Worm (Caenorhabditis elegans) whole organism, young adult: ENCODE measurements around the gene T23D5.8.
A peak's percentile ranks its signal among the peaks of the same experiment; 100 is the strongest.

Source experiments
- B0019.2 ChIP-seq: fragments of 200-800 bp; sonication (Bioruptor generic); conservative IDR thresholded peaks from 2 replicates; pipeline ENCODE4 v1.3.6; 2022; ENCODE audit warnings: missing genetic modification reagents, missing genetic modification characterization, missing compliant biosample characterization
- C06A6.2 ChIP-seq: fragments of 200-800 bp; sonication (Bioruptor generic); conservative IDR thresholded peaks from 2 replicates; pipeline ENCODE4 v1.3.6; 2022; ENCODE audit warnings: missing genetic modification characterization, missing compliant biosample characterization
- F22D6.2 ChIP-seq: sonication (generic microtip); optimal IDR thresholded peaks from 2 replicates; lab custom pipeline; 2016; ENCODE audit warnings: mild to moderate bottlenecking, missing genetic modification characterization, missing compliant biosample characterization
- F33H1.4 ChIP-seq: fragments of 200-800 bp; sonication (Bioruptor generic); IDR thresholded peaks from 2 replicates; pipeline ENCODE4 v1.3.6; 2022; ENCODE audit warnings: missing genetic modification reagents, missing genetic modification characterization, missing compliant biosample characterization
- F39B2.1 ChIP-seq: fragments of 200-800 bp; sonication (Bioruptor generic); IDR thresholded peaks from 2 replicates; pipeline ENCODE4 v1.3.6; 2022; ENCODE audit warnings: missing genetic modification reagents, missing genetic modification characterization, missing compliant biosample characterization
- F49E8.2 ChIP-seq: sonication (generic microtip); optimal IDR thresholded peaks from 3 replicates; lab custom pipeline; 2017; ENCODE audit warnings: missing genetic modification characterization, mild to moderate bottlenecking, missing compliant biosample characterization, antibody characterized with exemption, moderate library complexity; ENCODE audit not compliant: insufficient read depth
- F57A8.1 ChIP-seq: fragments of 200-800 bp; sonication (Bioruptor generic); optimal IDR thresholded peaks from 2 replicates; lab custom pipeline; 2018; ENCODE audit warnings: mild to moderate bottlenecking, missing genetic modification characterization, moderate library complexity, missing compliant biosample characterization
- Y67H2A.10 ChIP-seq: fragments of 200-800 bp; sonication (Bioruptor generic); conservative IDR thresholded peaks from 2 replicates; pipeline ENCODE4 v1.3.6; 2022; ENCODE audit warnings: missing genetic modification reagents, missing genetic modification characterization, missing compliant biosample characterization
- Y79H2A.3 ChIP-seq: fragments of 200-800 bp; sonication (Bioruptor generic); conservative IDR thresholded peaks from 2 replicates; pipeline ENCODE4 v1.3.6; 2022; ENCODE audit warnings: missing genetic modification reagents, missing genetic modification characterization, missing compliant biosample characterization
- attf-5 ChIP-seq: fragments of 200-800 bp; sonication (Bioruptor generic); optimal IDR thresholded peaks from 2 replicates; lab custom pipeline; 2018; ENCODE audit warnings: mild to moderate bottlenecking, missing genetic modification characterization, missing compliant biosample characterization
- bed-2 ChIP-seq: fragments of 200-800 bp; sonication (Bioruptor generic); IDR thresholded peaks from 2 replicates; pipeline ENCODE4 v1.3.6; 2022; ENCODE audit warnings: missing genetic modification reagents, missing genetic modification characterization, missing compliant biosample characterization
- ccch-3 ChIP-seq: fragments of 200-800 bp; sonication (Bioruptor generic); optimal IDR thresholded peaks from 2 replicates; lab custom pipeline; 2018; ENCODE audit warnings: mild to moderate bottlenecking, missing genetic modification characterization, missing compliant biosample characterization
- ceh-100 ChIP-seq: fragments of 200-800 bp; sonication (Bioruptor generic); IDR thresholded peaks from 2 replicates; pipeline ENCODE4 v1.3.6; 2022; ENCODE audit warnings: missing genetic modification reagents, missing genetic modification characterization, missing compliant biosample characterization
- ceh-27 ChIP-seq: fragments of 200-800 bp; sonication (Bioruptor generic); optimal IDR thresholded peaks from 2 replicates; lab custom pipeline; 2018; ENCODE audit warnings: mild to moderate bottlenecking, missing genetic modification characterization, moderate library complexity, missing compliant biosample characterization
- dox-1 ChIP-seq: fragments of 200-800 bp; sonication (Bioruptor generic); IDR thresholded peaks from 2 replicates; pipeline ENCODE4 v1.3.6; 2022; ENCODE audit warnings: missing genetic modification reagents, missing genetic modification characterization, missing compliant biosample characterization
- efl-1 ChIP-seq: fragments of 150-350 bp; optimal IDR thresholded peaks from 2 replicates; lab custom pipeline; 2014; ENCODE audit warnings: missing biosample characterization, missing genetic modification reagents, missing genetic modification characterization
- egl-18 ChIP-seq: fragments of 200-800 bp; sonication (Bioruptor generic); IDR thresholded peaks from 2 replicates; pipeline ENCODE4 v1.3.6; 2022; ENCODE audit warnings: missing genetic modification reagents, missing genetic modification characterization, missing compliant biosample characterization
- egrh-3 ChIP-seq: fragments of 200-800 bp; sonication (Bioruptor generic); IDR thresholded peaks from 2 replicates; pipeline ENCODE4 v1.3.6; 2022; ENCODE audit warnings: missing genetic modification reagents, missing genetic modification characterization, missing compliant biosample characterization
- ekl-4 ChIP-seq: fragments of 200-800 bp; sonication (Bioruptor generic); IDR thresholded peaks from 2 replicates; pipeline ENCODE4 v1.3.6; 2022; ENCODE audit warnings: missing genetic modification reagents, missing genetic modification characterization, missing compliant biosample characterization
- fkh-3 ChIP-seq: sonication (generic microtip); optimal IDR thresholded peaks from 2 replicates; lab custom pipeline; 2016; ENCODE audit warnings: mild to moderate bottlenecking, missing genetic modification characterization, missing compliant biosample characterization
- hlh-26 ChIP-seq: fragments of 200-800 bp; sonication (Bioruptor generic); conservative IDR thresholded peaks from 2 replicates; pipeline ENCODE4 v1.3.6; 2022; ENCODE audit warnings: missing genetic modification reagents, missing genetic modification characterization, missing compliant biosample characterization
- lag-1 ChIP-seq: fragments of 200-800 bp; sonication (Bioruptor generic); IDR thresholded peaks from 2 replicates; pipeline ENCODE4 v1.3.6; 2022; ENCODE audit warnings: missing genetic modification reagents, missing genetic modification characterization, missing compliant biosample characterization
- lin-40 ChIP-seq: sonication (generic microtip); optimal IDR thresholded peaks from 2 replicates; lab custom pipeline; 2016; ENCODE audit warnings: missing genetic modification characterization, mild to moderate bottlenecking, missing compliant biosample characterization, missing genotype, missing genetic modification reagents
- lin-54 ChIP-seq: fragments of 200-800 bp; sonication (Bioruptor generic); optimal IDR thresholded peaks from 2 replicates; lab custom pipeline; 2018; ENCODE audit warnings: mild to moderate bottlenecking, missing genetic modification characterization, missing compliant biosample characterization
- lsy-27 ChIP-seq: sonication (generic microtip); optimal IDR thresholded peaks from 2 replicates; lab custom pipeline; 2017; ENCODE audit warnings: missing genetic modification characterization, mild to moderate bottlenecking, missing compliant biosample characterization, antibody characterized with exemption, missing genotype, borderline replicate concordance; ENCODE audit not compliant: insufficient read depth
- madf-10 ChIP-seq: sonication (generic microtip); optimal IDR thresholded peaks from 2 replicates; lab custom pipeline; 2016; ENCODE audit warnings: mild to moderate bottlenecking, missing genetic modification characterization, missing compliant biosample characterization
- mel-28 ChIP-seq: sonication (generic microtip); optimal IDR thresholded peaks from 2 replicates; lab custom pipeline; 2016; ENCODE audit warnings: borderline replicate concordance, mild to moderate bottlenecking, missing genetic modification characterization, missing compliant biosample characterization
- mes-4 ChIP-seq: sonication (generic microtip); optimal IDR thresholded peaks from 2 replicates; lab custom pipeline; 2016; ENCODE audit warnings: missing genotype, missing genetic modification characterization, missing compliant biosample characterization
- nfyb-1 ChIP-seq: fragments of 200-800 bp; sonication (Bioruptor generic); IDR thresholded peaks from 2 replicates; pipeline ENCODE4 v1.3.6; 2022; ENCODE audit warnings: missing genetic modification reagents, missing genetic modification characterization, missing compliant biosample characterization
- pha-4 ChIP-seq: fragments of 150-350 bp; sonication (generic microtip); optimal IDR thresholded peaks from 2 replicates; lab custom pipeline; 2014; ENCODE audit warnings: missing biosample characterization, missing genetic modification reagents, missing genetic modification characterization
- repo-1 ChIP-seq: sonication (generic microtip); optimal IDR thresholded peaks from 2 replicates; lab custom pipeline; 2017; ENCODE audit warnings: mild to moderate bottlenecking, missing genetic modification characterization, missing compliant biosample characterization
- sdz-38 ChIP-seq: sonication (generic microtip); optimal IDR thresholded peaks from 2 replicates; lab custom pipeline; 2016; ENCODE audit warnings: missing genotype, missing genetic modification characterization, missing compliant biosample characterization
- unc-130 ChIP-seq: sonication (generic microtip); optimal IDR thresholded peaks from 2 replicates; lab custom pipeline; 2016; ENCODE audit warnings: missing genetic modification reagents, missing genetic modification characterization, missing compliant biosample characterization
- unc-62 ChIP-seq: fragments of 150-350 bp; optimal IDR thresholded peaks from 2 replicates; lab custom pipeline; 2014; ENCODE audit warnings: missing biosample characterization, missing genetic modification reagents, missing genetic modification characterization
- xnd-1 ChIP-seq: sonication (generic microtip); optimal IDR thresholded peaks from 2 replicates; lab custom pipeline; 2016; ENCODE audit warnings: missing genotype, missing genetic modification reagents, missing genetic modification characterization, missing compliant biosample characterization
- zim-3 ChIP-seq: sonication (generic microtip); optimal IDR thresholded peaks from 2 replicates; lab custom pipeline; 2017; ENCODE audit warnings: mild to moderate bottlenecking, missing genetic modification characterization, moderate library complexity, missing compliant biosample characterization
- ztf-25 ChIP-seq: fragments of 200-800 bp; sonication (Bioruptor generic); IDR thresholded peaks from 2 replicates; pipeline ENCODE4 v1.3.6; 2022; ENCODE audit warnings: missing genetic modification reagents, missing genetic modification characterization, missing compliant biosample characterization

The T23D5.8 gene

DNA sequence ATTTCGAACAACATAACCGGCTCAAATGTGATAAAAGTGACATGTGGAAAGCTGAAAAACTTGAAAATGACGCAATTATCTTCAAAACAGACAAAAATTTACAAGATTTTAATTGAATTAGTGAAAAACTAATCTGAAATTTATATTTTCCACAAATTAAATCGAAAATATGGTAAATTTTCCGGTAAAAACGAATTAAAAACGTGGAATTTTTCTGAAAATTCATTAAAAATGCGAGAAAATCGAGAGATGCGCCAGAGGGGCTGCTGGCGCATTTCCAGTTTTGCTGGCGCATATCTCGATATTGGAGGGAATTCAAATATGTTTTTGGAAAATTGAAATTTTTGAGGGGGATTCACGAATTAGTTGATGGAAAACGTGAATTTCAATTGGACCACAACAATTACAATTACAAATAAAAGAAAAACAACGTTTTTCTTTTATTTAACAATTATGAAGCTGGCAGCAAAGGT is 17.9 kb upstream of the T23D5.8 start, which contains the start of the genes haf-3 and F57A10.2 (continued):
- TF ChIP-seq ceh-27 (peak; percentile 65), attf-5 (peak; percentile 50), pha-4 (tag; lab: Kevin White, UChicago) (peak; percentile 86), F57A8.1 (no peak), repo-1 (tag; lab: Kevin White, UChicago) (peak; percentile 70), bed-2 (GFP tag; lab: Robert Waterston, UW) (no peak), lin-40 (tag; lab: Kevin White, UChicago) (peak; percentile 93), xnd-1 (tag; lab: Kevin White, UChicago) (peak; percentile 56), ekl-4 (GFP tag; lab: Robert Waterston, UW) (peak; percentile 82), F49E8.2 (peak; percentile 35), F33H1.4 (GFP tag; lab: Robert Waterston, UW) (peak; percentile 68)

DNA sequence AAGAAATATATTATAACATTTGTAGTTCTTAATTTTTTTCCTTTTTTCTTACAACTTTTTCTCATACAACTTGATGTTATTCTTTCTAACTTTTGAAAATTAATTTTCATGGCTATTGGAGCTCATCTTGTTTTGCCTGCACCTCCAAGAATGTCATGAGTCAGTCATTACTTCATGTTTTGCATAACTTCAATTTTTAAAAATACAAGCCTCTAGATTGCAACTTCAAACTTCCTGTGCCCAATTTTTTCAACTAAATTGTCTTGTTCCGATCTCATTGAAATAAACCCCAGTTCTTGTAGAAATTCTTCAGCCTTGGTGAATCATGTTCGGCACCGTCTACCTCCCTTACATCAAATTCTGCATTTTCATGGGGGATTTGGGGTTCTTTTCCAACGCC is 10.2 kb upstream of the T23D5.8 start, which contains the start of gene str-9:
TSS of gene str-9 (plus strand) at position 301 of the 400 bp plus-strand sequence.
- TF ChIP-seq ccch-3 (no peak), madf-10 (no peak), unc-130 (GFP tag; lab: Kevin White, UChicago) (no peak), mel-28 (tag; lab: Kevin White, UChicago) (no peak), xnd-1 (tag; lab: Kevin White, UChicago) (no peak), lin-54 (no peak), egl-18 (GFP tag; lab: Robert Waterston, UW) (no peak), egrh-3 (no peak), B0019.2 (no peak), ztf-25 (no peak), C06A6.2 (GFP tag; lab: Robert Waterston, UW) (no peak), F39B2.1 (GFP tag; lab: Robert Waterston, UW) (no peak), zim-3 (tag; lab: Kevin White, UChicago) (no peak), mes-4 (tag; lab: Kevin White, UChicago) (no peak), Y67H2A.10 (GFP tag; lab: Robert Waterston, UW) (no peak), efl-1 (GFP tag; lab: Kevin White, UChicago) (no peak), lsy-27 (tag; lab: Kevin White, UChicago) (no peak)

DNA sequence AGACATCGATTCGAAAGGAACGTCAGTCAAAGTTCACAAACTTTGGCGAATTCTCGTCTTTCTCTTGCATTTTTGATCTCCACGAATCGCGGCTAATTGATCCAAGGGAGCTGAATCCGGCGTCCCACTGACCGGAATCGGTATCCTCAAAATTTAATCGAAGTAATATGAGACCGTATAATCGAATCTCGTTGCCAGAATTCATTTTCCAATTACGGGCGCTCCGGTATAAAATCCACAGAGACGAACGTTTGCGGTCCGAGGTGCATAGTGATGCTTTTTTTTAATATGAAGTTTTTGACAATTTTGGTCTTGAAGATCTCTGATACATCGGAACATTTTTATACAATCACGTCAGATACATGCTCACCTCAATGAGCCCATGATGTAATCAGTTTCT is 9.4 kb upstream of the T23D5.8 start:
- TF ChIP-seq mel-28 (tag; lab: Kevin White, UChicago) (no peak), unc-62 (no peak), xnd-1 (tag; lab: Kevin White, UChicago) (no peak), lag-1 (GFP tag; lab: Robert Waterston, UW) (no peak), nfyb-1 (GFP tag; lab: Robert Waterston, UW) (no peak), F22D6.2 (no peak), fkh-3 (no peak), Y79H2A.3 (no peak), hlh-26 (GFP tag; lab: Robert Waterston, UW) (no peak), sdz-38 (no peak), dox-1 (GFP tag; lab: Robert Waterston, UW) (no peak), ceh-100 (no peak)
